Worm (Caenorhabditis elegans) whole organism, L4 larva: ENCODE measurements around the gene T06C10.3.

Source experiments
- Y5F2A.4 ChIP-seq: fragments of 200-800 bp; sonication (Bioruptor generic); optimal IDR thresholded peaks from 2 replicates; lab custom pipeline; 2018; ENCODE audit warnings: mild to moderate bottlenecking, missing genetic modification characterization, missing compliant biosample characterization
- dmd-6 ChIP-seq: fragments of 200-800 bp; sonication (Bioruptor generic); IDR thresholded peaks from 2 replicates; pipeline ENCODE4 v1.3.6; 2022; ENCODE audit warnings: missing genetic modification reagents, missing genetic modification characterization, missing compliant biosample characterization
- unc-62 ChIP-seq, 3 experiments: fragments of 150-350 bp in 1 of 3; sonication (generic microtip); optimal IDR thresholded peaks in 2 of 3; peaks in 1 of 3; 1 replicate in 1 of 3; 2 replicates in 2 of 3; lab custom pipeline; 2014 to 2017; ENCODE audit warnings: missing biosample characterization in 3 of 3, missing genetic modification characterization in 3 of 3, missing genetic modification reagents in 3 of 3, missing genotype in 1 of 3

ce11 chrIV:7824649-7825048 lies 45.9 kb upstream of the T06C10.3 start:
- TF ChIP-seq Y5F2A.4 (GFP tag; lab: Kevin White, UChicago) (no peak), unc-62 (GFP tag; optimal IDR thresholded peaks at IDR 0.05 in 1 of 2; lab: Kevin White, UChicago) (no peak), unc-62 (tag; optimal IDR thresholded peaks at IDR 0.05; lab: Kevin White, UChicago) (no peak), dmd-6 (GFP tag; lab: Robert Waterston, UW) (no peak)
